Worm (Caenorhabditis elegans) whole organism, L2 larva: ENCODE results near the gene F40F8.12.
A peak's percentile ranks its signal among the peaks of the same experiment; 100 is the strongest.

Experiments
- C34F6.9 ChIP-seq: fragments of 150-350 bp; optimal IDR thresholded peaks from 2 replicates; lab custom pipeline; 2014; ENCODE audit warnings: missing biosample characterization, missing genetic modification characterization
- F13H6.1 ChIP-seq: sonication (generic microtip); optimal IDR thresholded peaks from 2 replicates; lab custom pipeline; 2016; ENCODE audit warnings: missing genetic modification characterization, missing compliant biosample characterization
- R02D3.7 ChIP-seq: fragments of 150-350 bp; optimal IDR thresholded peaks from 2 replicates; lab custom pipeline; 2014; ENCODE audit warnings: missing biosample characterization, missing genetic modification characterization
- Y55F3AM.14 ChIP-seq: fragments of 200-800 bp; sonication (Bioruptor generic); optimal IDR thresholded peaks from 2 replicates; lab custom pipeline; 2018; ENCODE audit warnings: mild to moderate bottlenecking, missing genetic modification characterization, missing compliant biosample characterization
- ZK546.5 ChIP-seq: sonication (generic microtip); optimal IDR thresholded peaks from 2 replicates; lab custom pipeline; 2017; ENCODE audit warnings: missing biosample characterization, missing genetic modification characterization
- alr-1 ChIP-seq: fragments of 150-350 bp; optimal IDR thresholded peaks from 2 replicates; lab custom pipeline; 2014; ENCODE audit warnings: missing biosample characterization, missing genetic modification characterization
- aly-2 ChIP-seq: fragments of 150-350 bp; optimal IDR thresholded peaks from 2 replicates; lab custom pipeline; 2014; ENCODE audit warnings: missing biosample characterization, missing genetic modification characterization
- blmp-1 ChIP-seq: sonication (generic microtip); optimal IDR thresholded peaks from 2 replicates; lab custom pipeline; 2017; ENCODE audit warnings: missing genetic modification characterization, mild to moderate bottlenecking, missing compliant biosample characterization, antibody characterized with exemption, moderate library complexity; ENCODE audit not compliant: insufficient read depth
- ceh-82 ChIP-seq: fragments of 150-350 bp; optimal IDR thresholded peaks from 2 replicates; lab custom pipeline; 2014; ENCODE audit warnings: missing biosample characterization, missing genetic modification characterization
- crh-2 ChIP-seq: sonication (generic microtip); optimal IDR thresholded peaks from 2 replicates; lab custom pipeline; 2017; ENCODE audit warnings: missing biosample characterization, missing genetic modification characterization
- dmd-4 ChIP-seq: sonication (generic microtip); optimal IDR thresholded peaks from 2 replicates; lab custom pipeline; 2017; ENCODE audit warnings: missing biosample characterization, missing genetic modification characterization
- elt-3 ChIP-seq: sonication (generic microtip); optimal IDR thresholded peaks from 2 replicates; lab custom pipeline; 2017; ENCODE audit warnings: missing biosample characterization, missing genetic modification characterization
- gmeb-1 ChIP-seq: fragments of 150-350 bp; optimal IDR thresholded peaks from 2 replicates; lab custom pipeline; 2014; ENCODE audit warnings: missing biosample characterization, missing genetic modification characterization
- lin-11 ChIP-seq: fragments of 150-350 bp; sonication (generic microtip); optimal IDR thresholded peaks from 2 replicates; lab custom pipeline; 2014; ENCODE audit warnings: missing biosample characterization, missing genetic modification characterization, inconsistent platforms, mixed read lengths
- lin-13 ChIP-seq: fragments of 150-350 bp; optimal IDR thresholded peaks from 2 replicates; lab custom pipeline; 2014; ENCODE audit warnings: missing biosample characterization, missing genetic modification reagents, missing genetic modification characterization
- lin-39 ChIP-seq: fragments of 150-350 bp; optimal IDR thresholded peaks from 2 replicates; lab custom pipeline; 2014; ENCODE audit warnings: missing biosample characterization, missing genetic modification reagents, missing genetic modification characterization
- lsy-2 ChIP-seq, 2 experiments: fragments of 150-350 bp in 1 of 2; sonication (generic microtip) in 1 of 2; optimal IDR thresholded peaks; 2 replicates each; lab custom pipeline; 2014 to 2017; ENCODE audit warnings: missing biosample characterization in 2 of 2, missing genetic modification characterization in 2 of 2
- mab-5 ChIP-seq: fragments of 150-350 bp; optimal IDR thresholded peaks from 2 replicates; lab custom pipeline; 2014; ENCODE audit warnings: missing biosample characterization, missing genetic modification characterization
- mbf-1 ChIP-seq: sonication (generic microtip); optimal IDR thresholded peaks from 2 replicates; lab custom pipeline; 2017; ENCODE audit warnings: missing biosample characterization, missing genetic modification characterization
- mdl-1 ChIP-seq, 2 experiments: fragments of 150-350 bp in 1 of 2; sonication (generic microtip) in 1 of 2; optimal IDR thresholded peaks; 2 replicates each; lab custom pipeline; 2017; ENCODE audit warnings: missing biosample characterization in 2 of 2, missing genetic modification characterization in 2 of 2
- nhr-11 ChIP-seq: fragments of 150-350 bp; optimal IDR thresholded peaks from 2 replicates; lab custom pipeline; 2014; ENCODE audit warnings: missing biosample characterization, missing genetic modification characterization
- nhr-12 ChIP-seq: fragments of 150-350 bp; optimal IDR thresholded peaks from 2 replicates; lab custom pipeline; 2014; ENCODE audit warnings: missing biosample characterization, missing genetic modification characterization
- nhr-23 ChIP-seq: fragments of 150-350 bp; optimal IDR thresholded peaks from 2 replicates; lab custom pipeline; 2014; ENCODE audit warnings: missing biosample characterization, missing genetic modification reagents, missing genetic modification characterization
- nhr-237 ChIP-seq: fragments of 150-350 bp; optimal IDR thresholded peaks from 2 replicates; lab custom pipeline; 2014; ENCODE audit warnings: missing biosample characterization, missing genetic modification characterization
- nhr-25 ChIP-seq: fragments of 150-350 bp; sonication (generic microtip); optimal IDR thresholded peaks from 3 replicates; lab custom pipeline; 2014; ENCODE audit warnings: missing biosample characterization, missing genetic modification characterization
- nhr-6 ChIP-seq: fragments of 150-350 bp; optimal IDR thresholded peaks from 2 replicates; lab custom pipeline; 2014; ENCODE audit warnings: missing biosample characterization, missing genetic modification characterization
- nhr-77 ChIP-seq: fragments of 150-350 bp; optimal IDR thresholded peaks from 2 replicates; lab custom pipeline; 2014; ENCODE audit warnings: missing biosample characterization, missing genetic modification characterization
- peb-1 ChIP-seq: fragments of 150-350 bp; optimal IDR thresholded peaks from 2 replicates; lab custom pipeline; 2014; ENCODE audit warnings: missing biosample characterization, missing genetic modification characterization
- sem-4 ChIP-seq: fragments of 150-350 bp; optimal IDR thresholded peaks from 2 replicates; lab custom pipeline; 2014; ENCODE audit warnings: missing biosample characterization, missing genetic modification reagents, missing genetic modification characterization
- skn-1 ChIP-seq: sonication (generic microtip); optimal IDR thresholded peaks from 2 replicates; lab custom pipeline; 2017; ENCODE audit warnings: missing biosample characterization, missing genetic modification characterization
- sma-9 ChIP-seq, 2 experiments: fragments of 150-350 bp in 1 of 2; sonication (generic microtip) in 1 of 2; optimal IDR thresholded peaks; 2 replicates each; lab custom pipeline; 2014 to 2016; ENCODE audit warnings: missing genetic modification characterization in 2 of 2, mild to moderate bottlenecking in 1 of 2, missing biosample characterization in 1 of 2, missing compliant biosample characterization in 1 of 2, missing genetic modification reagents in 1 of 2, moderate library complexity in 1 of 2
- unc-39 ChIP-seq: fragments of 150-350 bp; optimal IDR thresholded peaks from 2 replicates; lab custom pipeline; 2014; ENCODE audit warnings: missing biosample characterization, missing genetic modification characterization
- unc-55 ChIP-seq: fragments of 150-350 bp; sonication (generic microtip); optimal IDR thresholded peaks from 3 replicates; lab custom pipeline; 2014; ENCODE audit warnings: missing biosample characterization, missing genetic modification reagents, missing genetic modification characterization
- zag-1 ChIP-seq: fragments of 150-350 bp; optimal IDR thresholded peaks from 2 replicates; lab custom pipeline; 2014; ENCODE audit warnings: missing biosample characterization, missing genetic modification characterization
- ztf-1 ChIP-seq: fragments of 200-800 bp; sonication (Bioruptor generic); conservative IDR thresholded peaks from 2 replicates; pipeline ENCODE4 v1.3.6; 2022; ENCODE audit warnings: missing genetic modification characterization, missing compliant biosample characterization
- ztf-11 ChIP-seq: sonication (generic microtip); optimal IDR thresholded peaks from 2 replicates; lab custom pipeline; 2017; ENCODE audit warnings: missing biosample characterization, missing genetic modification characterization
- ztf-4 ChIP-seq: fragments of 150-350 bp; optimal IDR thresholded peaks from 2 replicates; lab custom pipeline; 2014; ENCODE audit warnings: missing biosample characterization, missing genetic modification characterization

The F40F8.12 gene

DNA sequence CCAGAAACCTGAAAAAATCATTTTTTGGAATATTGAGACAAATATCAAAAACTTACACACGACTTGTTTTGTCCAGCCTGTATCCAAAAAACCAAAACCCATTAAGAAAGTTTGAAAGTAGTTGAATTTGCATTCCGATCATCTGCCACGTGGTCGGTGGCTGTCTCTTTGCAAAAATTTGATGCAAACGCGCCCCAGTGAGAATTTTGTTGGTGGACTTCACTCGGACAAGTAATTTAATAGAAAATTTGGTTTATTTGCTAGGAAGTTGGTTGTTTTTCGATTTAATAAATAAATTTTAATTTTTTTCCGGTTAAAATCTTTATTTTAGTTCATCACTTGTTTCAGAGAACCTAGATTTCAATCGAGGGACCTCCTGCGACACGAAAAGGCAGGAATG lies 45.7 kb downstream of the F40F8.12 start:
- TF ChIP-seq blmp-1 (no peak), ztf-1 (GFP tag; lab: Robert Waterston, UW) (no peak), Y55F3AM.14 (GFP tag; lab: Kevin White, UChicago) (no peak), mbf-1 (tag; lab: Kevin White, UChicago) (no peak), nhr-11 (tag; lab: Kevin White, UChicago) (no peak), gmeb-1 (tag; lab: Kevin White, UChicago) (no peak), ceh-82 (no peak), C34F6.9 (tag; lab: Kevin White, UChicago) (no peak), elt-3 (tag; lab: Kevin White, UChicago) (no peak)

DNA sequence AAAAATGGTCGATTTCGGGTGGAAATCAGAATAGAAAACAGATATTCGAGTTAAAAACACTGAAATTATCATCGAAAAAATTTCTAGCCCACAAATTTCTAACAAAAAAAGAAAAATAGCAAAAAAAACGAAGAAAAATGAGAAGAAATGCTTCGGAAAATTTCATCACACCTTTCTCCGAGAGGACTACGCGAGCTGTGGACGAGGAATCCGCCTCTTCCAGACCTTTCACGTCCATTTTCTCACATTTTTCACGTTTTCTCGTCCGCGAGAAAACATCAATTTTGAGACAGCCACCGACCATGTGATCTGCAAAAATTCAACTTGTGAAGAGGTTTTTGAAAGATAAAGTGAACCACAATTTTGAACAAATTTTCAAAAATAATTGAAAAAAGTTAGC lies 46.8 kb downstream of the F40F8.12 start:
- TF ChIP-seq zag-1 (tag; lab: Kevin White, UChicago), result no peak
- TF ChIP-seq nhr-25, result no peak
- no peak for TF ChIP-seq sem-4 (tag; lab: Kevin White, UChicago)
- TF ChIP-seq ztf-11 (tag; lab: Kevin White, UChicago), result no peak
- TF ChIP-seq nhr-11 (tag; lab: Kevin White, UChicago), result no peak
- no peak for TF ChIP-seq lin-39 (tag; lab: Kevin White, UChicago)
- no peak for TF ChIP-seq nhr-237 (tag; lab: Kevin White, UChicago)
- TF ChIP-seq gmeb-1 (tag; lab: Kevin White, UChicago), result no peak
- TF ChIP-seq C34F6.9 (tag; lab: Kevin White, UChicago), result peak; percentile 6
- no peak for TF ChIP-seq ZK546.5 (tag; lab: Kevin White, UChicago)
- TF ChIP-seq peb-1 (tag; lab: Kevin White, UChicago), result no peak
- TF ChIP-seq nhr-77, result no peak
- TF ChIP-seq lin-11, result no peak
- no peak for TF ChIP-seq blmp-1
- peak in 1 of 2 experiments; percentile 35 for TF ChIP-seq lsy-2 (tag; optimal IDR thresholded peaks at IDR 0.05; lab: Kevin White, UChicago)
- TF ChIP-seq aly-2 (tag; lab: Kevin White, UChicago), result no peak
- no peak for TF ChIP-seq nhr-23 (tag; lab: Kevin White, UChicago)
- TF ChIP-seq crh-2 (tag; lab: Kevin White, UChicago), result no peak
- TF ChIP-seq elt-3 (tag; lab: Kevin White, UChicago), result no peak
- TF ChIP-seq F13H6.1 (tag; lab: Kevin White, UChicago), result no peak
- no peak for TF ChIP-seq nhr-12 (tag; lab: Kevin White, UChicago)
- TF ChIP-seq unc-55 (GFP tag; lab: Kevin White, UChicago), result peak; percentile 15
- TF ChIP-seq R02D3.7 (tag; lab: Kevin White, UChicago), result no peak
- no peak for TF ChIP-seq Y55F3AM.14 (GFP tag; lab: Kevin White, UChicago)
- TF ChIP-seq skn-1 (tag; lab: Kevin White, UChicago), result no peak

- TF ChIP-seq nhr-25 (no peak), unc-39 (tag; lab: Kevin White, UChicago) (no peak), dmd-4 (tag; lab: Kevin White, UChicago) (no peak), mbf-1 (tag; lab: Kevin White, UChicago) (no peak), ZK546.5 (tag; lab: Kevin White, UChicago) (no peak), lin-11 (no peak), ceh-82 (no peak), unc-55 (GFP tag; lab: Kevin White, UChicago) (no peak), Y55F3AM.14 (GFP tag; lab: Kevin White, UChicago) (no peak), lin-13 (GFP tag; lab: Kevin White, UChicago) (no peak), ztf-4 (tag; lab: Kevin White, UChicago) (no peak), sma-9 (GFP tag; optimal IDR thresholded peaks at IDR 0.05; lab: Kevin White, UChicago) (no peak), sma-9 (tag; optimal IDR thresholded peaks at IDR 0.05; lab: Kevin White, UChicago) (no peak)
These were observed 47.8 kb downstream of the F40F8.12 start, which contains the start of gene F37H8.6 for ce11 chrII:11177376-11177775. Gene F37H8.6 (minus strand): TSS chrII:11177476.

ce11 chrII:11178737-11179136 lies 49.1 kb downstream of the F40F8.12 start:
- no peak for TF ChIP-seq mdl-1 (tag; optimal IDR thresholded peaks at IDR 0.05; lab: Kevin White, UChicago)
- no peak for TF ChIP-seq alr-1 (tag; lab: Kevin White, UChicago)
- no peak for TF ChIP-seq ZK546.5 (tag; lab: Kevin White, UChicago)
- TF ChIP-seq elt-3 (tag; lab: Kevin White, UChicago), result no peak
- TF ChIP-seq aly-2 (tag; lab: Kevin White, UChicago), result no peak
- TF ChIP-seq ceh-82, result no peak
- TF ChIP-seq dmd-4 (tag; lab: Kevin White, UChicago), result no peak
- TF ChIP-seq ztf-4 (tag; lab: Kevin White, UChicago), result no peak
- no peak for TF ChIP-seq crh-2 (tag; lab: Kevin White, UChicago)
- no peak for TF ChIP-seq C34F6.9 (tag; lab: Kevin White, UChicago)
- TF ChIP-seq mab-5, result no peak
- no peak for TF ChIP-seq mbf-1 (tag; lab: Kevin White, UChicago)
- TF ChIP-seq unc-55 (GFP tag; lab: Kevin White, UChicago), result no peak
- no peak for TF ChIP-seq peb-1 (tag; lab: Kevin White, UChicago)
- no peak for TF ChIP-seq nhr-6
